Fruit fly (Drosophila melanogaster) whole organism: Measurements from ENCODE around the gene CG32023.

Experiments
- CG8478 ChIP-seq: fragments of >200 bp; optimal IDR thresholded peaks from 2 replicates; lab custom pipeline; 2018; ENCODE audit warnings: inconsistent platforms
- Dll ChIP-seq: fragments of >200 bp; optimal IDR thresholded peaks from 2 replicates; lab custom pipeline; 2017
- EcR ChIP-seq, 2 experiments: fragments of >200 bp; optimal IDR thresholded peaks; 2 replicates each; lab custom pipeline; 2017; ENCODE audit warnings: missing biosample characterization in 2 of 2, missing genetic modification characterization in 2 of 2, missing genetic modification reagents in 2 of 2
- pan ChIP-seq: fragments of >200 bp; optimal IDR thresholded peaks from 2 replicates; lab custom pipeline; 2017
- psq ChIP-seq: fragments of >200 bp; optimal IDR thresholded peaks from 2 replicates; lab custom pipeline; 2017
- usp ChIP-seq: fragments of >200 bp; optimal IDR thresholded peaks from 2 replicates; lab custom pipeline; 2017; ENCODE audit warnings: missing biosample characterization, missing genetic modification characterization, mixed read lengths

The CG32023 gene

dm6 chr3L:8772998-8773684 is 30.8 kb downstream of the CG32023 start:
- TF ChIP-seq psq (no peak), CG8478 (no peak), EcR (GFP tag; optimal IDR thresholded peaks at IDR 0.05; lab: Kevin White, UChicago) (no peak), pan (lab: Kevin White, UChicago) (no peak), Dll (no peak), usp (GFP tag; lab: Kevin White, UChicago) (no peak)

dm6 chr3L:8770616-8771229 is 33.3 kb downstream of the CG32023 start:
- no peak for TF ChIP-seq pan (lab: Kevin White, UChicago)

dm6 chr3L:8767876-8768275 is 36.1 kb downstream of the CG32023 start:
- TF ChIP-seq Dll (no peak), EcR (GFP tag; optimal IDR thresholded peaks at IDR 0.05; lab: Kevin White, UChicago) (no peak), psq (no peak), CG8478 (no peak), pan (lab: Kevin White, UChicago) (no peak), usp (GFP tag; lab: Kevin White, UChicago) (no peak)

DNA sequence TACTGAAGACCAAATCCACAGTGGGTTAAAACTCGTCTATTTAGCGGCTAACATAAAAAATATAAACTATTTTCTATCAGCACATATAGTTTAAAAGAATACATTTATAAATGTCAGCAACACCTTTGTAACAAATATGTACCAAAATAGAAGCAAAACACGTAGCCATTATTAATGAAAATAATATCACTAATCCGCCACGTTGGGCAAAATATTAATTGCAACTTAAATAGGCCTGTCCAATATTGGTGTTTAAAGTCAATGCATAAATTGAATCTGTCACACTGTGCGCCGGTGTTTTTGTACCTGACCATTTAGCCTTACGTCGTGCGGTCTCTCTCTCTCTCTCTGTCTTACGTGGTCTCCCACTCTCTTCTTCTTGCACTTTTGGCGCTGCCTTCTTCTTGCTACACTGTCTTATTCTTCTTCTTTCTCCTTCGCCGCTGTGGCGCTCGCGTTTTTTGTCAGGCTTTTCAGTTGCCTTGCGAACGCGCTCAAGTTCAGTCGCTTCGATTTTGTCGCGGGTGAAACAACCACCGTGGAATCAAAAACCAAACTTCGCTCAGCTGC is 37.9 kb downstream of the CG32023 start:
- no peak for TF ChIP-seq EcR (GFP tag; optimal IDR thresholded peaks at IDR 0.05; lab: Kevin White, UChicago)
- peak; percentile 3 for TF ChIP-seq Dll

- no peak for TF ChIP-seq pan (lab: Kevin White, UChicago)
- TF ChIP-seq usp (GFP tag; lab: Kevin White, UChicago): no peak
- no peak for TF ChIP-seq CG8478
- TF ChIP-seq EcR (GFP tag; optimal IDR thresholded peaks at IDR 0.05; lab: Kevin White, UChicago): no peak
- TF ChIP-seq psq: no peak
- no peak for TF ChIP-seq Dll
Measured at dm6 chr3L:8765493-8765892, 38.5 kb downstream of the CG32023 start.

dm6 chr3L:8763794-8764193 is 40.2 kb downstream of the CG32023 start:
- TF ChIP-seq EcR (GFP tag; optimal IDR thresholded peaks at IDR 0.05; lab: Kevin White, UChicago) (no peak), CG8478 (no peak), pan (lab: Kevin White, UChicago) (peak; percentile 94)

dm6 chr3L:8763037-8763454 is 40.9 kb downstream of the CG32023 start:
- TF ChIP-seq Dll (no peak), CG8478 (no peak), usp (GFP tag; lab: Kevin White, UChicago) (no peak), psq (no peak), EcR (GFP tag; optimal IDR thresholded peaks at IDR 0.05; lab: Kevin White, UChicago) (no peak), pan (lab: Kevin White, UChicago) (no peak)

- TF ChIP-seq CG8478: no peak
- no peak for TF ChIP-seq Dll
- no peak for TF ChIP-seq EcR (GFP tag; optimal IDR thresholded peaks at IDR 0.05; lab: Kevin White, UChicago)
- TF ChIP-seq usp (GFP tag; lab: Kevin White, UChicago): no peak
Measured at dm6 chr3L:8755689-8756088, 48.3 kb downstream of the CG32023 start, which contains the start of gene CG6576. TSS of gene CG6576 (plus strand) at chr3L:8755989.
